Worm (Caenorhabditis elegans): Measurements from ENCODE around the gene K06A9.2.
A peak's percentile ranks its signal among the peaks of the same experiment; 100 is the strongest.

K06A9.2 gene

DNA sequence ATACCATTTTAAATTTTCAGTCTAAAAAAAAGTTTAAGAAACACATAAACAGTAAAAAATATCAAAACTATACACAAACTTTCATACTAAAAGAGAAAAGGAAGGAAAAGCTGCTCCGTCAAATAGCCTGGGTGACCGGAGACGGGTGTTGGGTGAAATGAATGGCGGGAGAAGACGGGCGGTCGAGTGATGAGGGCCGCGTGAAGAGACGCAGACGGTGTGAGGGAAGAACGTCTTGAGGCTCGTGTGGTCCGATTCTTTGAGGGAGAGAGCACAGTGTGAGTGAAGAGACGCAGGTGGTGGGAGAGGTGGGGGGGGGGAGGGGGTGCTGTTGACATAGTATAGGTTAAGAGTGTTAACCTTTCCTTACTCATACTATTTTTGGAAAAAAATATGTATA, 7.2 kb upstream of the K06A9.2 start (continued):
- TF ChIP-seq gei-17 (GFP tag; optimal IDR thresholded peaks at IDR 0.05): no peak
- TF ChIP-seq nfyb-1 (GFP tag; IDR thresholded peaks at IDR 0.05): no peak
- no peak for TF ChIP-seq ztf-18 (tag; optimal IDR thresholded peaks at IDR 0.05)
- no peak for TF ChIP-seq cebp-2 (GFP tag; IDR thresholded peaks at IDR 0.05)
- no peak for TF ChIP-seq madf-10 (tag; optimal IDR thresholded peaks at IDR 0.05)
- TF ChIP-seq egl-44 (GFP tag; IDR thresholded peaks at IDR 0.05): no peak
- TF ChIP-seq B0019.2 (GFP tag; conservative IDR thresholded peaks at IDR 0.05): no peak
- no peak for TF ChIP-seq ama-1 (optimal IDR thresholded peaks at IDR 0.05)
- no peak for TF ChIP-seq ama-1 (GFP tag; optimal IDR thresholded peaks at IDR 0.05)
- TF ChIP-seq zfh-2 (GFP tag; conservative IDR thresholded peaks at IDR 0.05): peak; percentile 88
- TF ChIP-seq let-526 (GFP tag; IDR thresholded peaks at IDR 0.05): no peak
- no peak for TF ChIP-seq F57A8.1 (GFP tag; optimal IDR thresholded peaks at IDR 0.05)
- TF ChIP-seq nfya-1 (tag; optimal IDR thresholded peaks at IDR 0.05; ENCODE audit: borderline replicate concordance, insufficient read depth): no peak
- TF ChIP-seq F57C9.4 (tag; optimal IDR thresholded peaks at IDR 0.05): no peak
- no peak for TF ChIP-seq rcor-1 (GFP tag; IDR thresholded peaks at IDR 0.05)
- TF ChIP-seq mcd-1 (GFP tag; IDR thresholded peaks at IDR 0.05): peak; percentile 41; the same call in 1 of the 2 replicates
- no peak for TF ChIP-seq bed-1 (GFP tag; IDR thresholded peaks at IDR 0.05)
- TF ChIP-seq hrde-1 (tag; optimal IDR thresholded peaks at IDR 0.05; ENCODE audit: borderline replicate concordance): no peak
- no peak for TF ChIP-seq ztf-6 (GFP tag; IDR thresholded peaks at IDR 0.05)
- TF ChIP-seq snpc-1.3 (tag; optimal IDR thresholded peaks at IDR 0.05; ENCODE audit: insufficient read depth): no peak
- TF ChIP-seq tbp1 (GFP tag; optimal IDR thresholded peaks at IDR 0.05): no peak
- TF ChIP-seq attf-3 (GFP tag; conservative IDR thresholded peaks at IDR 0.05): no peak
- no peak for TF ChIP-seq unc-62 (GFP tag; optimal IDR thresholded peaks at IDR 0.05)
- TF ChIP-seq efl-1 (GFP tag; optimal IDR thresholded peaks at IDR 0.05): no peak
- TF ChIP-seq cebp-1 (GFP tag; IDR thresholded peaks at IDR 0.05): no peak
- peak; percentile 39 for TF ChIP-seq cebp-1 (tag; optimal IDR thresholded peaks at IDR 0.05)

DNA sequence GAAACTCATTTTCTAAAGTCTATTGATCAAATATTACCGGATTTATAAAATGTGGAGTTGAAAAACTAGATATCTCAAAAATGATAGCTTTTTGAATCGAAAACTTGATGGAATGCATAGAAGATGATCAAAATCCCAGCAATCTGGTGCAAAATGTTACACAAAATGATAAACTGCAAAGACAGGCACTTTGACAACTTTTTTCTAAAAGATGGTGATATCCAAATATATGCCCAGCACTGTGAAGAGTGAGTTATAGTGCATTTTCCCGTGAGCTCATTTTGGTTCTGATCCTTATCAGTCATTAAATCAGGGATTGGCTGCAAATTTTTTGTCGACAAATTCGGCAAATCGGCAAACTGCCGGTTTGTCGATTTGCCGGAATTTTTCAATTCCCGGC, 905 bp upstream of the K06A9.2 start, which contains the start of gene K06A9.3:
Gene K06A9.3, minus strand, starts transcription at position 101 of the 400 bp plus-strand sequence.
- no peak for TF ChIP-seq ceh-100 (GFP tag; IDR thresholded peaks at IDR 0.05)
- no peak for TF ChIP-seq tlf-1 (GFP tag; optimal IDR thresholded peaks at IDR 0.05)
- no peak for TF ChIP-seq F23B12.7 (tag; optimal IDR thresholded peaks at IDR 0.05; ENCODE audit: insufficient read depth)
- no peak for TF ChIP-seq egrh-3 (GFP tag; IDR thresholded peaks at IDR 0.05)
- TF ChIP-seq tbx-9 (tag; optimal IDR thresholded peaks at IDR 0.05; ENCODE audit: borderline replicate concordance): no peak
- TF ChIP-seq dpff-1 (tag; optimal IDR thresholded peaks at IDR 0.05): no peak
- no peak for TF ChIP-seq D2030.7 (GFP tag; IDR thresholded peaks at IDR 0.05)
- no peak for TF ChIP-seq efl-1 (GFP tag; optimal IDR thresholded peaks at IDR 0.05)
- no peak for TF ChIP-seq rpc-1 (optimal IDR thresholded peaks at IDR 0.05)
- TF ChIP-seq rpc-1 (tag; optimal IDR thresholded peaks at IDR 0.05): no peak
- TF ChIP-seq bed-1 (GFP tag; IDR thresholded peaks at IDR 0.05): no peak
- no peak for TF ChIP-seq madf-3 (GFP tag; IDR thresholded peaks at IDR 0.05)
- TF ChIP-seq C17E4.6 (GFP tag; IDR thresholded peaks at IDR 0.05): no peak
- no peak for TF ChIP-seq atf-7 (tag; optimal IDR thresholded peaks at IDR 0.05)
- TF ChIP-seq F55B11.4 (tag; optimal IDR thresholded peaks at IDR 0.05; ENCODE audit: borderline replicate concordance, insufficient read depth): no peak
- TF ChIP-seq madf-8 (GFP tag; conservative IDR thresholded peaks at IDR 0.05): no peak

Measured in whole organism, young adult.